Worm (Caenorhabditis elegans) whole organism, mixed stage, embryonic: ENCODE results near the gene mnk-1.
"Not testable (repeated sequence)": the region's sequence is repeated elsewhere in the genome, so short reads cannot be mapped to it uniquely, and the experiment has no call there.

ENCODE experiments used
- M03D4.4 ChIP-seq: sonication (generic microtip); optimal IDR thresholded peaks from 2 replicates; lab custom pipeline; 2017; ENCODE audit warnings: mild to moderate bottlenecking, missing genetic modification characterization, missing compliant biosample characterization
- bed-3 ChIP-seq: fragments of 200-800 bp; sonication (Bioruptor generic); optimal IDR thresholded peaks from 3 replicates; lab custom pipeline; 2018; ENCODE audit warnings: mild to moderate bottlenecking, missing genetic modification characterization, moderate library complexity, missing compliant biosample characterization
- blmp-1 ChIP-seq: fragments of 150-350 bp; optimal IDR thresholded peaks from 2 replicates; lab custom pipeline; 2014; ENCODE audit warnings: missing biosample characterization, missing genetic modification characterization
- ceh-39 ChIP-seq: fragments of 150-350 bp; optimal IDR thresholded peaks from 2 replicates; lab custom pipeline; 2014; ENCODE audit warnings: missing biosample characterization, missing genetic modification characterization
- ceh-43 ChIP-seq: fragments of 200-800 bp; sonication (Bioruptor generic); optimal IDR thresholded peaks from 2 replicates; lab custom pipeline; 2018; ENCODE audit warnings: mild to moderate bottlenecking, missing genetic modification characterization, moderate library complexity, missing compliant biosample characterization
- ceh-83 ChIP-seq: fragments of 200-800 bp; sonication (Bioruptor generic); optimal IDR thresholded peaks from 2 replicates; lab custom pipeline; 2018; ENCODE audit warnings: mild to moderate bottlenecking, missing genetic modification characterization, missing compliant biosample characterization
- ces-1 ChIP-seq: fragments of 150-350 bp; optimal IDR thresholded peaks from 2 replicates; lab custom pipeline; 2014; ENCODE audit warnings: missing biosample characterization, missing genetic modification reagents, missing genetic modification characterization
- cnd-1 ChIP-seq: fragments of 200-800 bp; sonication (Bioruptor generic); optimal IDR thresholded peaks from 2 replicates; lab custom pipeline; 2018; ENCODE audit warnings: mild to moderate bottlenecking, missing genetic modification characterization, missing compliant biosample characterization
- elt-1 ChIP-seq: sonication (generic microtip); optimal IDR thresholded peaks from 2 replicates; lab custom pipeline; 2017; ENCODE audit warnings: missing genetic modification characterization, mild to moderate bottlenecking, missing compliant biosample characterization, antibody characterized with exemption, moderate library complexity, borderline replicate concordance; ENCODE audit not compliant: insufficient read depth
- elt-3 ChIP-seq: fragments of 150-350 bp; optimal IDR thresholded peaks from 2 replicates; lab custom pipeline; 2014; ENCODE audit warnings: missing biosample characterization, missing genetic modification characterization
- flh-1 ChIP-seq: fragments of 200-800 bp; sonication (Bioruptor generic); optimal IDR thresholded peaks from 2 replicates; lab custom pipeline; 2018; ENCODE audit warnings: mild to moderate bottlenecking, missing genetic modification characterization, moderate library complexity, missing compliant biosample characterization
- ham-2 ChIP-seq: fragments of 200-800 bp; sonication (Bioruptor generic); optimal IDR thresholded peaks from 2 replicates; lab custom pipeline; 2018; ENCODE audit warnings: mild to moderate bottlenecking, missing genetic modification characterization, missing compliant biosample characterization
- hlh-1 ChIP-seq: fragments of 150-350 bp; optimal IDR thresholded peaks from 2 replicates; lab custom pipeline; 2014; ENCODE audit warnings: missing biosample characterization, missing genetic modification reagents, missing genetic modification characterization
- lin-13 ChIP-seq: fragments of 150-350 bp; optimal IDR thresholded peaks from 2 replicates; lab custom pipeline; 2014; ENCODE audit warnings: missing biosample characterization, missing genetic modification characterization
- lin-32 ChIP-seq: fragments of 200-800 bp; sonication (Bioruptor generic); optimal IDR thresholded peaks from 2 replicates; lab custom pipeline; 2018; ENCODE audit warnings: mild to moderate bottlenecking, missing genetic modification characterization, missing compliant biosample characterization
- lsy-2 ChIP-seq: fragments of 150-350 bp; optimal IDR thresholded peaks from 2 replicates; lab custom pipeline; 2014; ENCODE audit warnings: missing biosample characterization, missing genetic modification characterization
- mab-5 ChIP-seq: fragments of 150-350 bp; optimal IDR thresholded peaks from 2 replicates; lab custom pipeline; 2014; ENCODE audit warnings: missing biosample characterization, missing genetic modification characterization
- mep-1 ChIP-seq: fragments of 150-350 bp; optimal IDR thresholded peaks from 2 replicates; lab custom pipeline; 2017; ENCODE audit warnings: missing biosample characterization, missing genetic modification reagents, missing genetic modification characterization, inconsistent platforms
- nhr-12 ChIP-seq: fragments of 150-350 bp; optimal IDR thresholded peaks from 2 replicates; lab custom pipeline; 2014; ENCODE audit warnings: missing biosample characterization, missing genetic modification characterization
- nhr-2 ChIP-seq: fragments of 150-350 bp; optimal IDR thresholded peaks from 2 replicates; lab custom pipeline; 2014; ENCODE audit warnings: missing biosample characterization, missing genetic modification characterization
- nhr-237 ChIP-seq: fragments of 150-350 bp; optimal IDR thresholded peaks from 2 replicates; lab custom pipeline; 2014; ENCODE audit warnings: missing biosample characterization, missing genetic modification characterization
- nhr-28 ChIP-seq: fragments of 150-350 bp; optimal IDR thresholded peaks from 2 replicates; lab custom pipeline; 2014; ENCODE audit warnings: missing biosample characterization, missing genetic modification characterization
- nhr-76 ChIP-seq: sonication (generic microtip); optimal IDR thresholded peaks from 2 replicates; lab custom pipeline; 2017; ENCODE audit warnings: missing biosample characterization, missing genetic modification characterization
- pha-4 ChIP-seq: fragments of 150-350 bp; optimal IDR thresholded peaks from 2 replicates; lab custom pipeline; 2018; ENCODE audit warnings: missing biosample characterization, missing genetic modification reagents, missing genetic modification characterization
- sem-2 ChIP-seq: fragments of 200-800 bp; sonication (Bioruptor generic); optimal IDR thresholded peaks from 2 replicates; lab custom pipeline; 2018; ENCODE audit warnings: mild to moderate bottlenecking, missing genetic modification characterization, missing compliant biosample characterization
- snpc-4 ChIP-seq: fragments of 150-350 bp; optimal IDR thresholded peaks from 2 replicates; lab custom pipeline; 2014; ENCODE audit warnings: missing biosample characterization, missing genetic modification characterization
- unc-39 ChIP-seq: fragments of 150-350 bp; optimal IDR thresholded peaks from 2 replicates; lab custom pipeline; 2014; ENCODE audit warnings: missing biosample characterization, missing genetic modification characterization
- ztf-11 ChIP-seq: fragments of 150-350 bp; optimal IDR thresholded peaks from 2 replicates; lab custom pipeline; 2014; ENCODE audit warnings: missing biosample characterization, missing genetic modification characterization

The mnk-1 gene

DNA sequence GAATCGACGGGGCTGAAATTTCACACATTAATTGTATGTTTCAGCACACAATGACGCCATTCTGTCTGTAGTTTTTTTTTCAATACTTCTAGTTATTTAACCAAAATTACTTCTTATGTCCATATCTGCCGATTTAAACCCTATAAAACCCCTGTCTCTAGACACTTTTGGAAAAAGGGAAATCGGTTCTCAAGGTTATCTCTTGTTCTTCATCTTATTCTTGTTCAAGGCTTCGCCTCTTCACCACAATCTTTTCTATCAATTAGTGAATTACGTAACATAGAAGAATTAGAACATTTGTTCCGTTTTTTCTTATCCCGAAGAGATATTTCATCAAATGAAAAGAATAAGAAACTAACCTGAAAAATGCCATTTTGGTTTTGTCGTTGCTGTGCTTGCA, 54.2 kb downstream of the mnk-1 start:
- no peak for TF ChIP-seq ceh-43 (GFP tag; lab: Kevin White, UChicago)
- no peak for TF ChIP-seq ces-1 (GFP tag; lab: Kevin White, UChicago)
- TF ChIP-seq mab-5 (tag; lab: Kevin White, UChicago) = no peak
- no peak for TF ChIP-seq bed-3 (GFP tag; lab: Kevin White, UChicago)
- TF ChIP-seq nhr-76 (tag; lab: Kevin White, UChicago) = no peak
- TF ChIP-seq blmp-1 = no peak
- TF ChIP-seq nhr-237 (tag; lab: Kevin White, UChicago) = no peak
- TF ChIP-seq ceh-83 (GFP tag; lab: Kevin White, UChicago) = no peak
- TF ChIP-seq elt-1 (tag; lab: Kevin White, UChicago) = no peak
- TF ChIP-seq ham-2 (GFP tag; lab: Kevin White, UChicago) = no peak
- TF ChIP-seq mep-1 = no peak
- TF ChIP-seq lsy-2 = no peak
- TF ChIP-seq unc-39 = no peak
- TF ChIP-seq sem-2 (GFP tag; lab: Kevin White, UChicago) = no peak
- TF ChIP-seq nhr-2 (tag; lab: Kevin White, UChicago) = no peak
- no peak for TF ChIP-seq hlh-1
- no peak for TF ChIP-seq ztf-11 (tag; lab: Kevin White, UChicago)
- no peak for TF ChIP-seq pha-4 (tag; lab: Kevin White, UChicago)
- no peak for TF ChIP-seq nhr-28 (tag; lab: Kevin White, UChicago)
- TF ChIP-seq, all 35 proteins: peak for 0

DNA sequence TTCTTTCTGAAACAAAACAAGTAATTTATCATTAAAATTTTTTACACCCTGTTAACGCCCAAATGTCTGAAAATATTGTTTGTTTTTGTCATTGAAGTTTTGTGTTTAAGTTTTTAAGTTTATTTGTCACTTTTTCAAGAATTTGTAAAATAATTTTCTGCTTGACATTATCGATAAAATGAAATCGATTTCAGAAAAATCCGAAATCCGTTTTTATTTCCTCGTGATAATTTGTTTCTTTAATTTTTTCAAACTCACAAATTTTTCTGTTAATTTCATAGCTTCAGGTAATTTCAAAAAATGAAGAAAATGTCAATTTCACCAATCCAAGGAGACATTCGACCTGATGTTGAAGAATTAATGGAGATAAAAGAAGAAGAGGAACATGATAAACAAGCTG, 58.9 kb downstream of the mnk-1 start, which contains the start of gene ZK666.12:
Gene ZK666.12, plus strand, starts transcription at position 301 of the 400 bp plus-strand sequence.
- TF ChIP-seq M03D4.4 (tag; lab: Kevin White, UChicago) = no peak
- no peak for TF ChIP-seq ceh-39 (tag; lab: Kevin White, UChicago)
- TF ChIP-seq nhr-12 (tag; lab: Kevin White, UChicago) = no peak
- TF ChIP-seq mab-5 (tag; lab: Kevin White, UChicago) = no peak
- no peak for TF ChIP-seq elt-1 (tag; lab: Kevin White, UChicago)
- no peak for TF ChIP-seq nhr-28 (tag; lab: Kevin White, UChicago)
- no peak for TF ChIP-seq ztf-11 (tag; lab: Kevin White, UChicago)
- no peak for TF ChIP-seq unc-39
- TF ChIP-seq lin-32 (GFP tag; lab: Kevin White, UChicago) = no peak
- no peak for TF ChIP-seq pha-4 (tag; lab: Kevin White, UChicago)
- no peak for TF ChIP-seq cnd-1 (tag; lab: Kevin White, UChicago)
- TF ChIP-seq elt-3 (tag; lab: Kevin White, UChicago) = no peak
- TF ChIP-seq blmp-1 = no peak
- no peak for TF ChIP-seq ceh-83 (GFP tag; lab: Kevin White, UChicago)

DNA sequence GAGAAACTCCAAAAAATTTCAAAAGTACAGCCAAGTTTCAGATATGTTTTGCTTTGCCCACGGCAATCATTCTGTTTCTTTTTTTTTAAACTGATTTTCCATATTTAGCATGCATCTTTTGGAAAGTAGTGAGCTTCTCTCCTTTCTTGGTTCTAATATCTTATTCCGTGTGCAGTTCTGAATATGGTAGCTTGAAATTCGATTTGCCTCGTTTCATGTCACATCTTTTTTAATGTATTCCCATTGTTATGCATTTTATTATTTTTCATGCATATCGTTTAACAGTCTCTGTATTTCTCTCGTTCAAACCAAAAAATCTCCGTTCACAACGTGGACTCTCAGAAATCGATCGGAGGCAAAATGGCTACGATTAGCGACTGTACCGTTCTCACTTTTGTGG, 60.4 kb downstream of the mnk-1 start, which contains the start of gene ZK666.14:
Gene ZK666.14, plus strand, starts transcription at position 301 of the 400 bp plus-strand sequence.
- no peak for TF ChIP-seq pha-4 (tag; lab: Kevin White, UChicago)
- no peak for TF ChIP-seq lin-13
- no peak for TF ChIP-seq nhr-2 (tag; lab: Kevin White, UChicago)
- TF ChIP-seq ceh-39 (tag; lab: Kevin White, UChicago) = no peak
- TF ChIP-seq ces-1 (GFP tag; lab: Kevin White, UChicago) = no peak
- TF ChIP-seq flh-1 (GFP tag; lab: Kevin White, UChicago) = no peak
- TF ChIP-seq elt-3 (tag; lab: Kevin White, UChicago) = no peak

DNA sequence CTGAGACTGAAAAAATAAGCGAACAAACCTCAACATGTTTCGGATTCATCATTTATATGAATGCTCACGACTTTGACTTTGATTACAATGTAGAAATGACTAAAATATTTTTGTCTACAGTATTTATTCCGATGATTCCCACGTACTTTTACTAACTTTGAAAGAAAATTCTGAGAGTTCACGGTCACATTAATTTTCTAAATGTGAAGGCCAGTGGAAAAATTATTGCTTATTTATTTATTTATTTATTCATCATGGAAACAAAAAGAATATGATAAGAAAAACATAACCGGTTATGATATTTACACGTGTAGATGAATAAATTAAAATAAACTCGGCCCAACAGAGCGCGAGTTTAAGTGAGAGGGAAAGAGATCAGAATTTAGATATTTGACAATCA, 61.8 kb downstream of the mnk-1 start, which contains the start of gene ZK666.8:
Gene ZK666.8, minus strand, starts transcription at position 101 of the 400 bp plus-strand sequence.
- not testable (repeated sequence) for TF ChIP-seq elt-3, snpc-4, ztf-11 (tag; lab: Kevin White, UChicago)
- TF ChIP-seq, all 35 proteins: peak for 0; not testable (repeated sequence) for 35
